Fruit fly (Drosophila melanogaster): ENCODE measurements around the gene Mur29B.

Gene Mur29B

dm6 chr2L:8311091-8311490 lies 40.9 kb upstream of the Mur29B start, which contains the start of the genes CG7810 and CG7806 (continued):
- TF ChIP-seq rib (GFP tag; IDR thresholded peaks at IDR 0.05) (peak; percentile 89), Bgb (GFP tag; IDR thresholded peaks at IDR 0.05; ENCODE audit: partially characterized antibody) (no peak), CG2712 (tag; optimal IDR thresholded peaks at IDR 0.05) (peak; percentile 92), otp (GFP tag; IDR thresholded peaks at IDR 0.05) (peak; percentile 88), corto (GFP tag; optimal IDR thresholded peaks at IDR 0.05) (no peak), Dref (GFP tag; IDR thresholded peaks at IDR 0.05) (peak; percentile 48), CG12104 (GFP tag; optimal IDR thresholded peaks at IDR 0.05) (peak; percentile 78), ttk (GFP tag; IDR thresholded peaks at IDR 0.05) (peak; percentile 91), btn (GFP tag; optimal IDR thresholded peaks at IDR 0.05) (peak; percentile 64), lmd (GFP tag; IDR thresholded peaks at IDR 0.05) (peak; percentile 90), Xbp1 (GFP tag; optimal IDR thresholded peaks at IDR 0.05) (peak; percentile 90), CG31441 (GFP tag; IDR thresholded peaks at IDR 0.05) (no peak; the same call in 1 of the 2 replicates), CG5245 (GFP tag; optimal IDR thresholded peaks at IDR 0.05) (peak; percentile 80), CG6765 (GFP tag; optimal IDR thresholded peaks at IDR 0.05) (peak; percentile 82), CG17802 (tag; optimal IDR thresholded peaks at IDR 0.05) (peak; percentile 38), Vsx1 (GFP tag; optimal IDR thresholded peaks at IDR 0.05) (no peak), vfl (GFP tag; optimal IDR thresholded peaks at IDR 0.05) (peak; percentile 88), Dad (GFP tag; optimal IDR thresholded peaks at IDR 0.05) (peak; percentile 86), CG7963 (GFP tag; IDR thresholded peaks at IDR 0.05; ENCODE audit: partially characterized antibody) (no peak), tna (GFP tag; IDR thresholded peaks at IDR 0.05; ENCODE audit: partially characterized antibody) (0 out of 2 replicates have a peak, but pooled peaks have one; percentile 38), CG11247 (GFP tag; IDR thresholded peaks at IDR 0.05) (peak; percentile 88), Hey (tag; optimal IDR thresholded peaks at IDR 0.05) (no peak), p53 (GFP tag; optimal IDR thresholded peaks at IDR 0.05) (peak; percentile 31), pum (GFP tag; optimal IDR thresholded peaks at IDR 0.05) (peak; percentile 85), CG6813 (GFP tag; optimal IDR thresholded peaks at IDR 0.05) (peak; percentile 84), Adf1 (GFP tag; IDR thresholded peaks at IDR 0.05) (peak; percentile 65), Hr51 (GFP tag; optimal IDR thresholded peaks at IDR 0.05) (peak; percentile 82 to 93), Rx (GFP tag; IDR thresholded peaks at IDR 0.05) (peak; percentile 77), Sry-δ (GFP tag; optimal IDR thresholded peaks at IDR 0.05) (peak; percentile 76), CG2202 (tag; optimal IDR thresholded peaks at IDR 0.05) (peak; percentile 87), eyg (GFP tag; optimal IDR thresholded peaks at IDR 0.05) (peak; percentile 63), ac (GFP tag; optimal IDR thresholded peaks at IDR 0.05) (peak; percentile 35), CG17186 (GFP tag; optimal IDR thresholded peaks at IDR 0.05) (peak; percentile 69), da (GFP tag; optimal IDR thresholded peaks at IDR 0.05) (peak; percentile 80), CG2678 (tag; optimal IDR thresholded peaks at IDR 0.05) (peak; percentile 91), Myb (GFP tag; optimal IDR thresholded peaks at IDR 0.05) (peak; percentile 77), sens-2 (GFP tag; IDR thresholded peaks at IDR 0.05) (peak; percentile 63), ewg (GFP tag; optimal IDR thresholded peaks at IDR 0.05) (peak; percentile 81), CG18476 (GFP tag; optimal IDR thresholded peaks at IDR 0.05) (peak; percentile 82), Fer3 (tag; optimal IDR thresholded peaks at IDR 0.05) (peak; percentile 90), Dll (GFP tag; IDR thresholded peaks at IDR 0.05; ENCODE audit: partially characterized antibody) (peak; percentile 61; the same call in 2 of the 4 replicates), HHEX (GFP tag; optimal IDR thresholded peaks at IDR 0.05) (peak; percentile 80), Taf1 (GFP tag; IDR thresholded peaks at IDR 0.05) (peak; percentile 72), ken (GFP tag; IDR thresholded peaks at IDR 0.05) (peak; percentile 91), CG13424 (tag; optimal IDR thresholded peaks at IDR 0.05) (peak; percentile 94), CG9932 (GFP tag; IDR thresholded peaks at IDR 0.05) (peak; percentile 89), hbn (GFP tag; IDR thresholded peaks at IDR 0.05; ENCODE audit: partially characterized antibody) (no peak), CG2889 (GFP tag; IDR thresholded peaks at IDR 0.05) (peak; percentile 85), Dbx (GFP tag; IDR thresholded peaks at IDR 0.05) (peak; percentile 82), CG3281 (GFP tag; optimal IDR thresholded peaks at IDR 0.05) (peak; percentile 86), Deaf1 (tag; optimal IDR thresholded peaks at IDR 0.05) (no peak)
